Fruit fly (Drosophila melanogaster) whole organism, prepupa: ENCODE data around the gene CG32112.

ENCODE experiments used
- CG10631 ChIP-seq: fragments of 200-800 bp; sonication (Bioruptor generic); optimal IDR thresholded peaks from 2 replicates; lab custom pipeline; 2016; ENCODE audit warnings: missing biosample characterization, missing genetic modification characterization
- CG10669 ChIP-seq: fragments of 200-800 bp; sonication (Bioruptor generic); optimal IDR thresholded peaks from 3 replicates; lab custom pipeline; 2018; ENCODE audit warnings: missing biosample characterization, mild to moderate bottlenecking, missing genetic modification characterization, moderate library complexity
- CG11762 ChIP-seq: fragments of 200-800 bp; sonication (Bioruptor generic); optimal IDR thresholded peaks from 3 replicates; lab custom pipeline; 2016; ENCODE audit warnings: missing biosample characterization, missing genetic modification characterization; ENCODE audit not compliant: insufficient read depth
- CG11902 ChIP-seq: fragments of 200-800 bp; sonication (Bioruptor generic); optimal IDR thresholded peaks from 3 replicates; lab custom pipeline; 2016; ENCODE audit warnings: missing biosample characterization, missing genetic modification characterization
- CG15336 ChIP-seq: fragments of 200-800 bp; sonication (Bioruptor generic); IDR thresholded peaks from 2 replicates; pipeline ENCODE4 v1.3.6; 2022; ENCODE audit warnings: missing biosample characterization, missing genetic modification characterization
- CG1621 ChIP-seq: fragments of 200-800 bp; sonication (Bioruptor generic); optimal IDR thresholded peaks from 3 replicates; lab custom pipeline; 2018; ENCODE audit warnings: missing biosample characterization, mild to moderate bottlenecking, missing genetic modification characterization
- CG16779 ChIP-seq: fragments of 200-800 bp; sonication (Bioruptor generic); optimal IDR thresholded peaks from 3 replicates; lab custom pipeline; 2017; ENCODE audit warnings: missing biosample characterization, mild to moderate bottlenecking, missing genetic modification characterization
- CG31627 ChIP-seq: fragments of 200-800 bp; sonication (Bioruptor generic); optimal IDR thresholded peaks from 3 replicates; lab custom pipeline; 2016; ENCODE audit warnings: missing biosample characterization, missing genetic modification characterization
- CG32006 ChIP-seq: fragments of 200-800 bp; sonication (Bioruptor generic); optimal IDR thresholded peaks from 3 replicates; lab custom pipeline; 2017; ENCODE audit warnings: missing biosample characterization, mild to moderate bottlenecking, missing genetic modification characterization
- CG34406 ChIP-seq: fragments of 200-800 bp; sonication (Bioruptor generic); optimal IDR thresholded peaks from 3 replicates; lab custom pipeline; 2016; ENCODE audit warnings: missing biosample characterization, missing genetic modification characterization
- CG3919 ChIP-seq: fragments of 200-800 bp; sonication (Bioruptor generic); optimal IDR thresholded peaks from 3 replicates; lab custom pipeline; 2016; ENCODE audit warnings: missing biosample characterization, missing genetic modification characterization
- CG4318 ChIP-seq: fragments of 200-800 bp; sonication (Bioruptor generic); optimal IDR thresholded peaks from 3 replicates; lab custom pipeline; 2017; ENCODE audit warnings: missing biosample characterization, mild to moderate bottlenecking, missing genetic modification characterization
- CG6163 ChIP-seq: fragments of 200-800 bp; sonication (Bioruptor generic); IDR thresholded peaks from 3 replicates; pipeline ENCODE4 v1.3.6; 2022; ENCODE audit warnings: missing biosample characterization, missing genetic modification characterization
- CG6276 ChIP-seq: fragments of 200-800 bp; sonication (Bioruptor generic); optimal IDR thresholded peaks from 2 replicates; lab custom pipeline; 2017; ENCODE audit warnings: missing biosample characterization, mild to moderate bottlenecking, missing genetic modification characterization
- CG6808 ChIP-seq: fragments of 200-800 bp; sonication (Bioruptor generic); optimal IDR thresholded peaks from 3 replicates; lab custom pipeline; 2017; ENCODE audit warnings: missing biosample characterization, missing genetic modification characterization, mild to moderate bottlenecking, moderate library complexity, missing genetic modification reagents
- CG8119 ChIP-seq: fragments of 200-800 bp; sonication (Bioruptor generic); IDR thresholded peaks from 3 replicates; pipeline ENCODE4 v1.3.6; 2022; ENCODE audit warnings: missing biosample characterization, missing genetic modification characterization
- CG8632 ChIP-seq: fragments of 200-800 bp; sonication (Bioruptor generic); optimal IDR thresholded peaks from 3 replicates; lab custom pipeline; 2016; ENCODE audit warnings: missing biosample characterization, missing genetic modification characterization
- CG9139 ChIP-seq: fragments of 200-800 bp; sonication (Bioruptor generic); optimal IDR thresholded peaks from 3 replicates; lab custom pipeline; 2017; ENCODE audit warnings: missing biosample characterization, mild to moderate bottlenecking, missing genetic modification characterization
- Eip75B ChIP-seq: fragments of 200-800 bp; sonication (Bioruptor generic); optimal IDR thresholded peaks from 3 replicates; lab custom pipeline; 2016; ENCODE audit warnings: missing biosample characterization, missing genetic modification characterization
- Ets96B ChIP-seq: fragments of 200-800 bp; optimal IDR thresholded peaks from 2 replicates; lab custom pipeline; 2019; ENCODE audit warnings: missing biosample characterization, mild to moderate bottlenecking, missing genetic modification characterization, moderate library complexity
- Gug ChIP-seq: fragments of 200-800 bp; sonication (Bioruptor generic); IDR thresholded peaks from 2 replicates; pipeline ENCODE4 v1.3.6; 2022; ENCODE audit warnings: missing biosample characterization, missing genetic modification characterization
- Hr38 ChIP-seq: sonication (Bioruptor generic); optimal IDR thresholded peaks from 2 replicates; lab custom pipeline; 2016; ENCODE audit warnings: missing biosample characterization, missing genetic modification characterization
- Hr4 ChIP-seq: fragments of 200-800 bp; sonication (Bioruptor generic); optimal IDR thresholded peaks from 3 replicates; lab custom pipeline; 2016; ENCODE audit warnings: missing biosample characterization, missing genetic modification characterization
- Lpt ChIP-seq: fragments of 200-800 bp; sonication (Bioruptor generic); optimal IDR thresholded peaks from 3 replicates; lab custom pipeline; 2016; ENCODE audit warnings: missing biosample characterization, missing genetic modification characterization
- Smox ChIP-seq: fragments of 200-800 bp; sonication (Bioruptor generic); optimal IDR thresholded peaks from 3 replicates; lab custom pipeline; 2016; ENCODE audit warnings: missing biosample characterization, missing genetic modification characterization
- Sox102F ChIP-seq: fragments of 200-800 bp; sonication (Bioruptor generic); optimal IDR thresholded peaks from 2 replicates; lab custom pipeline; 2016; ENCODE audit warnings: missing biosample characterization, mild to moderate bottlenecking, missing genetic modification characterization
- achi ChIP-seq: fragments of 200-800 bp; sonication (Bioruptor generic); optimal IDR thresholded peaks from 3 replicates; lab custom pipeline; 2016; ENCODE audit warnings: missing biosample characterization, missing genetic modification characterization
- acj6 ChIP-seq: fragments of 200-800 bp; sonication (Bioruptor generic); optimal IDR thresholded peaks from 3 replicates; lab custom pipeline; 2016; ENCODE audit warnings: missing biosample characterization, missing genetic modification characterization
- dac ChIP-seq: fragments of 200-800 bp; sonication (Bioruptor generic); optimal IDR thresholded peaks from 2 replicates; lab custom pipeline; 2017; ENCODE audit warnings: missing biosample characterization, mild to moderate bottlenecking, missing genetic modification characterization
- dsx ChIP-seq: fragments of 200-800 bp; optimal IDR thresholded peaks from 3 replicates; lab custom pipeline; 2019; ENCODE audit warnings: missing biosample characterization, mild to moderate bottlenecking, missing genetic modification characterization, moderate library complexity; ENCODE audit not compliant: poor library complexity, severe bottlenecking
- eg ChIP-seq: fragments of 200-800 bp; sonication (Bioruptor generic); IDR thresholded peaks from 3 replicates; pipeline ENCODE4 v1.3.6; 2022; ENCODE audit warnings: missing biosample characterization, missing genetic modification characterization
- esn ChIP-seq: fragments of 200-800 bp; sonication (Bioruptor generic); optimal IDR thresholded peaks from 2 replicates; lab custom pipeline; 2016; ENCODE audit warnings: missing biosample characterization, mild to moderate bottlenecking, missing genetic modification characterization, moderate library complexity
- lz ChIP-seq: fragments of 200-800 bp; sonication (Bioruptor generic); optimal IDR thresholded peaks from 3 replicates; lab custom pipeline; 2016; ENCODE audit warnings: missing biosample characterization, missing genetic modification characterization
- net ChIP-seq: fragments of 200-800 bp; sonication (Bioruptor generic); optimal IDR thresholded peaks from 3 replicates; lab custom pipeline; 2016; ENCODE audit warnings: missing biosample characterization, missing genetic modification characterization
- salr ChIP-seq, 2 experiments: fragments of 200-800 bp; sonication (Bioruptor generic); optimal IDR thresholded peaks; 3 replicates each; lab custom pipeline; 2016 to 2018; ENCODE audit warnings: missing biosample characterization in 2 of 2, missing genetic modification characterization in 2 of 2, mild to moderate bottlenecking in 1 of 2
- ss ChIP-seq, 2 experiments: fragments of 200-800 bp; sonication (Bioruptor generic); optimal IDR thresholded peaks; 2 replicates in 1 of 2; 3 replicates in 1 of 2; lab custom pipeline; 2017 to 2018; ENCODE audit warnings: mild to moderate bottlenecking in 2 of 2, missing biosample characterization in 2 of 2, missing genetic modification characterization in 2 of 2, moderate library complexity in 1 of 2
- svp ChIP-seq: fragments of 200-800 bp; sonication (Bioruptor generic); peaks from one replicate; lab custom pipeline; 2016; ENCODE audit warnings: missing biosample characterization, missing genetic modification characterization
- topi ChIP-seq: fragments of 200-800 bp; sonication (Bioruptor generic); optimal IDR thresholded peaks from 3 replicates; lab custom pipeline; 2016; ENCODE audit warnings: missing biosample characterization, missing genetic modification characterization
- vri ChIP-seq: fragments of 200-800 bp; sonication (Bioruptor generic); optimal IDR thresholded peaks from 3 replicates; lab custom pipeline; 2016; ENCODE audit warnings: missing biosample characterization, mild to moderate bottlenecking, missing genetic modification characterization

The CG32112 gene

DNA sequence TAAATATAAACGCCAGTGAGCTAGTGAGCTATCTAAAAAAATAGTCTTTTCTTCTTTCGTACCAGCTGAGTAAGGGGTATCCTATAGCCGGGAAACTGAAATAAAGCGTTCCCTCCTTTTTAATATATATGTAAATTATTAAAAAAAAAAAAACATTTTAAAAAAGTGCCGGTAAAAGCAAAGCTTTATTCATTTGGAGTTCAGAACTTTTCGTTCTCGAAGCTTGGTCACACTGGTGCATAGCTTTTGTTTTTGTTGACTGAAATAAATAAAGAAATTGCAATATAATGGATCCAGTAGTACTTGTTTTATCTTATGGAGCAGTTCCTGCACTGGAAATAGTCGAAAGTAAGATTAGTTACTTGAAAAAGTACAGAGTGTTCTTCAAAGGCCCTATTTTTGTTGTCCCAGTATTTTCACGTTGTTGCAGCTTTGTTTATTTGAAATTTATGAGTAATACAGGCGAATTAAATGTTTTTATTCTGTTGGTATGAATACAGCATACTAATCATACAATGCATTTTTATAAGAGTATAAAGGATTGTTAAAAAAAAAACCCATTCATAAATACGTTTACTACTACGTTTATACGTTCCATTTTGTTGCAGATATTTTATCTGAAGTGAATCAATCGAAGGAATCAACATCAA is 3.7 kb downstream of the CG32112 start, which contains the start of gene CG32109:
Gene CG32109, plus strand, starts transcription at position 224 of the 650 bp plus-strand sequence.
- peak; percentile 2 for TF ChIP-seq esn (GFP tag; lab: Kevin White, UChicago)
- TF ChIP-seq CG6276: no peak
- TF ChIP-seq, all 60 proteins: peak for 1

DNA sequence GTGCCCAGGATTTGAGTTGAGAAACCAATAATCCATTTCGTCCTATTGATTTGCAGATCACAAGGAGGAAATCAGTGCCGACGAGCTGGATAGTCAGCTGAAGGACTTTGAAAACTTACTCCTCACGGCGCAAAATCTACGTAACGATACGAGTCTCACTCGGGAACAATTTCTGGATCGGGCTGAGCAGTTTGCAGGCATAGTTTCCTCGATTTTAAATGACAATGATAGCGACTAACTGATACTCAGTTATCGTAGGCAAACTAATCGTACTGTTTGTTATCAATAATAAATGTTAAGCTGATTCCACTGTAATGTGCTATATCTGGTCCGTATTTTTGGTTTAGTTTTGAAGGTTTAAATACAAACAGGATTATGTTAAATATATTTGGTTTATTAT is 4.7 kb downstream of the CG32112 start:
- no peak for TF ChIP-seq achi (GFP tag; lab: Kevin White, UChicago)
- TF ChIP-seq, all 60 proteins: peak for 0

DNA sequence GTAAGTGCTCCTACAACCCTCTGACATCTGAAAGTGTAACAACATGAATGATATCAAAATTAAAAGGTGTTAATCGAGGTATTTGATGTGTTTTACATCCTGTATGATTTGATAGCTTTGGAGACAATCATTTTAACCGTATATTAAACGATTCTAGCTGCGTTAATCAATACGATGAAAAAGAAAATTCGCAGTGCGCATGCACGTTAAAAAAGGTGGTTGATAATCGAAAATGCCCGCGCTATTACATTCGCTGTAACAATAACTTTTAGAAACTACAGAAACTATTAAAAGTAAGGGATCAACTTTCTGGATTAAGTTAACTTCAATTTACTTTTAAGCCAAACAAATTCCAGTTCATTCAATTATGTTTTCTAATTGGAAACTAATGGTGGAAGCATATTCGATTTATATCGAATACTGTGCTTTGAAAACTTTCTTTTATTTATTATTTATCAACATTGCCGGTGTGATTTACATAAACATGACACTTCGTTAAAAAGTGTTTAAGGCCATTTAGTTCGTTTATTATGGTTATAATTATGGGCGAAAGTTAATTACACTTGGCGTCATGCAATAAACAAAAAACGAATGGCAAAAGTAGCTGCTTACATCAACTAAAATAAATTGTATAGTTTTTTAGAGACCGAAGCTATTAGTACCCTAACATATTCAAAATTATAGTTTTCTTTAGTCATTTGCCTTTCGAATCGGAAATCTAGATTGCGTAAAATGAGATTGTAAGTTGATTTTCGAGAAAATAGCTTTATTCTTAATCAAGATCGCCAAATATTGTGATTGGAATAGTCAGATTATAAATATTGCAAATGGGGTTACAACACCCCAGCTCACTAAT is 7.4 kb downstream of the CG32112 start:
- TF ChIP-seq dsx (GFP tag; lab: Kevin White, UChicago): no peak
- TF ChIP-seq eg (GFP tag; lab: Robert Waterston, UW): no peak
- TF ChIP-seq CG32006: no peak
- no peak for TF ChIP-seq CG11902 (GFP tag; lab: Kevin White, UChicago)
- no peak for TF ChIP-seq svp (GFP tag; lab: Kevin White, UChicago)
- no peak for TF ChIP-seq vri (GFP tag; lab: Kevin White, UChicago)
- TF ChIP-seq CG31627: no peak
- TF ChIP-seq Hr4 (GFP tag; lab: Kevin White, UChicago): no peak
- no peak for TF ChIP-seq net (GFP tag; lab: Kevin White, UChicago)
- no peak for TF ChIP-seq CG3919 (GFP tag; lab: Kevin White, UChicago)
- no peak for TF ChIP-seq CG15336 (GFP tag; lab: Robert Waterston, UW)
- TF ChIP-seq CG10631 (GFP tag; lab: Kevin White, UChicago): no peak
- no peak for TF ChIP-seq CG6808
- TF ChIP-seq CG1621 (tag; lab: Kevin White, UChicago): no peak
- no peak for TF ChIP-seq Sox102F (GFP tag; lab: Kevin White, UChicago)
- no peak for TF ChIP-seq CG4318
- no peak for TF ChIP-seq CG9139 (GFP tag; lab: Kevin White, UChicago)
- no peak for TF ChIP-seq acj6 (GFP tag; lab: Kevin White, UChicago)

DNA sequence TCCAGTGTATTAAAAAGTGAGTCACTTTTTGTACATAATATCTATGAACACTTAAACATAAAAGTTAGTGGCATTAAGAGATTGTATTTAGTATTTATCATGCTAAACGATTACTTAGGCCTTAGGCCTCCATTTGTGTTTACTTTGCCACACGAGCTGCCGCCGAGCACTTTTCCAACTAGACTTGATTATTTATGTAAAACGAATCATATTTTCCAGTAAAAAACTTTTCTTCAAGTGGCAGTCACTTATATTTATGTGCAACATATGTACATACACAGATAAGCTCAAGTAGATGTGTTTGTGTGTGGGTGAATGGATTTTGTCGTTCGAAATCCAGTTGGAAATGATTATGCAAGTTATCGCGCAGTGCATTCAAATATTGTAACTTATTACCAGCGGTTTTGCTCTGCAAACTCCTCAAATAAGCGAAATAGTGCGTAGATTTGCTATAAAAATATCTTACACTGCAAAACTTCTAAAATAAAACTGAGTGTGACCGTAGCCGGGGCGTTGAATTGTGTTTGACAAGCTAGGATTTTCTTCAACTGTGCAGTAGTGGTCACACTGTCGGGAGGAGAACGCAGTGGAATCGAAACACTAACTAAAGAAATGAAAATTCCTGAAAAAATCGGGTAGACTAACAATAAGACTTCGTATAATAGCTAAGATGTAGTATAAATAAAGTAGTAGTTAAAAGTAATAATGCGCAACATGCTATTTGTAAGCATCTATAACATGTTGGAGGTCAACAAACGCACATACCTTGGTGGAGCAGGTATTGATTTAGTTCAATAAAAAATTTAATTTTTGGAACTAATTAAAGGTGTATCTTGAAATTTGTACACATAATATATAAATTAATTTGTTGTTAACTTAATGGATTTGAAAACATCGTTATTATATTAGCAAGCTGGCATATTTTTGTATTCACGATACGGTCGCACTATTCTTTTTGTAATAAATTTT is 8.3 kb downstream of the CG32112 start, which contains the start of the genes Klc and CG10984:
Gene Klc, minus strand, starts transcription at position 490 of the 969 bp plus-strand sequence.
Gene CG10984, plus strand, starts transcription at position 553 of the 969 bp plus-strand sequence.
- TF ChIP-seq CG6276 (no peak), salr (GFP tag; optimal IDR thresholded peaks at IDR 0.05; lab: Kevin White, UChicago) (no peak), CG11902 (GFP tag; lab: Kevin White, UChicago) (peak; percentile 71), CG3919 (GFP tag; lab: Kevin White, UChicago) (no peak), Hr38 (GFP tag; lab: Kevin White, UChicago) (no peak), dac (peak; percentile 89), CG32006 (peak; percentile 95), Gug (peak; percentile 83; the same call in 1 of the 2 replicates), lz (GFP tag; lab: Kevin White, UChicago) (peak; percentile 82), topi (GFP tag; lab: Kevin White, UChicago) (peak; percentile 86), CG8632 (GFP tag; lab: Kevin White, UChicago) (peak; percentile 68), CG11762 (GFP tag; lab: Kevin White, UChicago) (peak; percentile 80), CG34406 (no peak), svp (GFP tag; lab: Kevin White, UChicago) (no peak), Smox (GFP tag; lab: Kevin White, UChicago) (no peak), CG31627 (peak; percentile 79), eg (GFP tag; lab: Robert Waterston, UW) (no peak), ss (GFP tag; optimal IDR thresholded peaks at IDR 0.05; lab: Kevin White, UChicago) (no peak), CG6163 (GFP tag; lab: Robert Waterston, UW) (no peak), CG16779 (tag; lab: Kevin White, UChicago) (no peak), CG1621 (tag; lab: Kevin White, UChicago) (no peak), net (GFP tag; lab: Kevin White, UChicago) (no peak), CG6808 (no peak), Lpt (peak; percentile 91), Eip75B (peak; percentile 88), CG8119 (no peak; the same call in 1 of the 3 replicates), Ets96B (tag; lab: Kevin White, UChicago) (peak; percentile 85), CG10669 (GFP tag; lab: Kevin White, UChicago) (peak; percentile 89)
